Worm (Caenorhabditis elegans) whole organism, late embryonic: ENCODE data around the gene srt-63.
A peak's percentile ranks its signal among the peaks of the same experiment; 100 is the strongest.

Source experiments
- C38D4.7 ChIP-seq: fragments of 200-800 bp; sonication (Bioruptor generic); optimal IDR thresholded peaks from 2 replicates; lab custom pipeline; 2018; ENCODE audit warnings: mild to moderate bottlenecking, missing genetic modification characterization, moderate library complexity, missing compliant biosample characterization
- T23F11.4 ChIP-seq: fragments of 200-800 bp; sonication (Bioruptor generic); optimal IDR thresholded peaks from 2 replicates; lab custom pipeline; 2018; ENCODE audit warnings: mild to moderate bottlenecking, missing genetic modification characterization, missing compliant biosample characterization
- ama-1 ChIP-seq: fragments of 150-350 bp; optimal IDR thresholded peaks from 2 replicates; lab custom pipeline; 2014
- ceh-14 ChIP-seq: sonication (generic microtip); optimal IDR thresholded peaks from 2 replicates; lab custom pipeline; 2016; ENCODE audit warnings: missing genotype, missing genetic modification characterization, missing compliant biosample characterization
- ceh-18 ChIP-seq: sonication (generic microtip); optimal IDR thresholded peaks from 2 replicates; lab custom pipeline; 2016; ENCODE audit warnings: missing genetic modification characterization, missing compliant biosample characterization
- ceh-19 ChIP-seq: fragments of 200-800 bp; sonication (Bioruptor generic); optimal IDR thresholded peaks from 2 replicates; lab custom pipeline; 2018; ENCODE audit warnings: mild to moderate bottlenecking, missing genetic modification characterization, missing compliant biosample characterization
- ceh-22 ChIP-seq: sonication (generic microtip); optimal IDR thresholded peaks from 2 replicates; lab custom pipeline; 2017; ENCODE audit warnings: missing biosample characterization, missing genetic modification characterization
- ceh-24 ChIP-seq: sonication (generic microtip); optimal IDR thresholded peaks from 2 replicates; lab custom pipeline; 2016; ENCODE audit warnings: mild to moderate bottlenecking, missing genetic modification characterization, missing compliant biosample characterization
- ceh-31 ChIP-seq: sonication (generic microtip); optimal IDR thresholded peaks from 2 replicates; lab custom pipeline; 2016; ENCODE audit warnings: missing genetic modification characterization, missing compliant biosample characterization
- ceh-9 ChIP-seq: sonication (generic microtip); optimal IDR thresholded peaks from 2 replicates; lab custom pipeline; 2016; ENCODE audit warnings: mild to moderate bottlenecking, missing genetic modification characterization, inconsistent platforms, missing compliant biosample characterization
- dve-1 ChIP-seq: sonication (generic microtip); optimal IDR thresholded peaks from 2 replicates; lab custom pipeline; 2017; ENCODE audit warnings: antibody characterized with exemption, mild to moderate bottlenecking, missing genetic modification characterization, missing compliant biosample characterization
- elt-4 ChIP-seq: sonication (generic microtip); optimal IDR thresholded peaks from 2 replicates; lab custom pipeline; 2016; ENCODE audit warnings: missing genetic modification characterization, missing compliant biosample characterization
- ets-4 ChIP-seq: sonication (generic microtip); optimal IDR thresholded peaks from 2 replicates; lab custom pipeline; 2016; ENCODE audit warnings: missing genetic modification characterization, missing compliant biosample characterization
- fax-1 ChIP-seq: sonication (generic microtip); optimal IDR thresholded peaks from 2 replicates; lab custom pipeline; 2016; ENCODE audit warnings: missing genotype, missing genetic modification characterization, missing compliant biosample characterization
- fkh-10 ChIP-seq: fragments of 150-350 bp; optimal IDR thresholded peaks from 2 replicates; lab custom pipeline; 2014; ENCODE audit warnings: missing biosample characterization, missing genetic modification reagents, missing genetic modification characterization
- gmeb-2 ChIP-seq: sonication (generic microtip); optimal IDR thresholded peaks from 2 replicates; lab custom pipeline; 2016; ENCODE audit warnings: missing genetic modification characterization, inconsistent platforms, missing compliant biosample characterization
- hlh-30 ChIP-seq: sonication (generic microtip); optimal IDR thresholded peaks from 2 replicates; lab custom pipeline; 2017; ENCODE audit warnings: antibody characterized with exemption, missing genetic modification characterization, missing compliant biosample characterization; ENCODE audit not compliant: insufficient read depth
- hlh-8 ChIP-seq: sonication (generic microtip); optimal IDR thresholded peaks from 2 replicates; lab custom pipeline; 2016; ENCODE audit warnings: missing genotype, missing genetic modification characterization, missing compliant biosample characterization
- lim-6 ChIP-seq: sonication (generic microtip); optimal IDR thresholded peaks from 2 replicates; lab custom pipeline; 2016; ENCODE audit warnings: missing genetic modification characterization, missing compliant biosample characterization
- lin-11 ChIP-seq: fragments of 200-800 bp; sonication (Bioruptor generic); optimal IDR thresholded peaks from 2 replicates; lab custom pipeline; 2018; ENCODE audit warnings: mild to moderate bottlenecking, missing genetic modification characterization, missing compliant biosample characterization
- madf-2 ChIP-seq: sonication (generic microtip); optimal IDR thresholded peaks from 2 replicates; lab custom pipeline; 2017; ENCODE audit warnings: missing genetic modification characterization, missing compliant biosample characterization
- nhr-11 ChIP-seq: fragments of 150-350 bp; optimal IDR thresholded peaks from 2 replicates; lab custom pipeline; 2014; ENCODE audit warnings: missing biosample characterization, missing genetic modification characterization
- pag-3 ChIP-seq: sonication (generic microtip); optimal IDR thresholded peaks from 2 replicates; lab custom pipeline; 2016; ENCODE audit warnings: missing compliant biosample characterization, missing genetic modification characterization, borderline replicate concordance
- pat-9 ChIP-seq: fragments of 200-800 bp; sonication (Bioruptor generic); optimal IDR thresholded peaks from 2 replicates; lab custom pipeline; 2018; ENCODE audit warnings: mild to moderate bottlenecking, missing genetic modification characterization, moderate library complexity, missing compliant biosample characterization
- pax-1 ChIP-seq: fragments of 150-350 bp; optimal IDR thresholded peaks from 2 replicates; lab custom pipeline; 2014; ENCODE audit warnings: missing biosample characterization, missing genetic modification characterization
- pha-4 ChIP-seq: fragments of 150-350 bp; optimal IDR thresholded peaks from 2 replicates; lab custom pipeline; 2018; ENCODE audit warnings: missing biosample characterization, missing genetic modification reagents, missing genetic modification characterization
- pqm-1 ChIP-seq: sonication (generic microtip); optimal IDR thresholded peaks from 2 replicates; lab custom pipeline; 2016; ENCODE audit warnings: missing genetic modification characterization, missing compliant biosample characterization
- pros-1 ChIP-seq: fragments of 150-350 bp; optimal IDR thresholded peaks from 2 replicates; lab custom pipeline; 2014; ENCODE audit warnings: missing biosample characterization, missing genetic modification reagents, missing genetic modification characterization
- rnt-1 ChIP-seq: sonication (generic microtip); optimal IDR thresholded peaks from 2 replicates; lab custom pipeline; 2016; ENCODE audit warnings: missing genetic modification characterization, missing compliant biosample characterization
- sdc-2 ChIP-seq: sonication (generic microtip); optimal IDR thresholded peaks from 2 replicates; lab custom pipeline; 2016; ENCODE audit warnings: missing genotype, missing genetic modification characterization, missing compliant biosample characterization
- sox-4 ChIP-seq: sonication (generic microtip); optimal IDR thresholded peaks from 2 replicates; lab custom pipeline; 2017; ENCODE audit warnings: mild to moderate bottlenecking, missing genetic modification characterization, inconsistent platforms, missing compliant biosample characterization
- tbx-2 ChIP-seq: sonication (generic microtip); optimal IDR thresholded peaks from 2 replicates; lab custom pipeline; 2016; ENCODE audit warnings: missing genetic modification characterization, missing compliant biosample characterization
- ttx-3 ChIP-seq: sonication (generic microtip); optimal IDR thresholded peaks from 2 replicates; lab custom pipeline; 2016; ENCODE audit warnings: missing genetic modification reagents, missing genetic modification characterization, missing compliant biosample characterization
- zip-5 ChIP-seq: sonication (generic microtip); optimal IDR thresholded peaks from 2 replicates; lab custom pipeline; 2016; ENCODE audit warnings: missing genetic modification characterization, missing compliant biosample characterization

The srt-63 gene

DNA sequence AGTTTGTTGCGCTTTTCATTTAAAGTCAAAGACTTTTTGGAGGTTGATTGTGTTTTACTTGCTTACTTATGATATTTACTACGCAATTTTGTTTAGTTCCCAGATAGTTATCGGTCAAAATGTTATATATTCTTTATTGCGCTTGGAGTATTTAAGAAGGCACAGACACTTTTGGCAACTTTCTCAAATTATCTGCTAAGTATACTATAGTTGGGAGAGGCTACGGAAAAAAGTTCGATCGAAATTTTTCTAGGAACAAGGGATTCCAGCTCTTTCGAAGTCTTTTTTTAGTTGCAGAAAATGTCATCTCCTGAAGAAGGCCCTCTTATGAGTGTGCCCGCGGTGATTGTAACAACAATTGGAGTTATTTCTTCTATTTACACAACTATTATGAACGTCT is 4.1 kb upstream of the srt-63 start, which contains the start of gene srbc-5:
TSS of gene srbc-5 (plus strand) at position 301 of the 400 bp plus-strand sequence.
- TF ChIP-seq lin-11 (tag; lab: Kevin White, UChicago) (no peak), ama-1 (lab: Kevin White, UChicago) (no peak), ceh-9 (tag; lab: Kevin White, UChicago) (no peak), fkh-10 (no peak)

DNA sequence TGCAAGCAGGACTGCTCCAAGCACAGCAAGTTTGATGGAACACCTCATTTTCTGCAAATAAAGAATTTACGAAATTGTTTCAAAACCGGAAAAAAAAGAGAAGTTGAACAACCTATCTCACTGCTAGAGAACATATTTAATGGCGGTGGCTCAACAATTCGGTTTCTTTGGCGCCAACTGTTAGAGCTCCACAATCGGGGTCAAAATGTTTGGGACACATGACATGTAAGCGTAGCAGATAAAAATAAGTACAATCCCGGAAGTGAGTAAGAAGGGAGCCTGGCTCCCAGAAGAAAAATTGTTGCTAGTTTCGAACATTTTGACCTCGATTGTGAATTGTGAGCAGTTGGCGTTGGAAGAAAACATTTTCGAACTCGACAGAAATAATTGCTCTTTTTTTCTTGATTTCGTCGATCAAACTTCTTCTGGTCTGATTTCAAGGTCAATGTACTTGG is 3.2 kb upstream of the srt-63 start, which contains the start of gene T28A11.16:
TSS of gene T28A11.16 (minus strand) at position 51 of the 455 bp plus-strand sequence.
- TF ChIP-seq ceh-18 = no peak
- TF ChIP-seq gmeb-2 = no peak
- no peak for TF ChIP-seq T23F11.4 (GFP tag; lab: Kevin White, UChicago)
- no peak for TF ChIP-seq tbx-2 (tag; lab: Kevin White, UChicago)
- no peak for TF ChIP-seq pax-1 (tag; lab: Kevin White, UChicago)
- no peak for TF ChIP-seq ceh-22 (tag; lab: Kevin White, UChicago)
- no peak for TF ChIP-seq hlh-8
- TF ChIP-seq pag-3 (tag; lab: Kevin White, UChicago) = no peak
- TF ChIP-seq elt-4 (tag; lab: Kevin White, UChicago) = no peak
- TF ChIP-seq pros-1 (tag; lab: Kevin White, UChicago) = no peak

DNA sequence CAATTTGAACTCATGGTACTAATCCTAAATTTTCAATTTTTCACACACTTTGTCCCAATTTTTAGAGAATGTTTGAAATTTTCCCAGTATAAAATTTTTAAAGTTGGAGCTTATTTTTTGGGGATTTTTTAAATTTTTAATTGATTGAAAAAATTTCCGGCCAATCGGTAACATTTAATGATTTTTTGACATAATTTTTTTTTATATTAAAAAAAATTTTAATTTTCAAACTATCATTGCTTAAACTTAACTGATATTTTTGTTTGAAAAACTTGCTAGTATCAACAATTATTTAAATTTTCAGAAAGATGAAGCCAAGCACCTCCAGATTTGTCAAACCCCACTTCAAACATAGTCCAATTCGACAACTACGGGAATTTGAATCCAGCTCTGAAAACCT is 1.3 kb upstream of the srt-63 start, which contains the start of gene T28A11.22:
TSS of gene T28A11.22 (plus strand) at position 301 of the 400 bp plus-strand sequence.
- TF ChIP-seq fax-1 = no peak
- no peak for TF ChIP-seq C38D4.7 (GFP tag; lab: Kevin White, UChicago)
- no peak for TF ChIP-seq zip-5 (tag; lab: Kevin White, UChicago)
- TF ChIP-seq ceh-14 (tag; lab: Kevin White, UChicago) = no peak
- no peak for TF ChIP-seq sox-4 (tag; lab: Kevin White, UChicago)
- TF ChIP-seq lim-6 (tag; lab: Kevin White, UChicago) = no peak
- no peak for TF ChIP-seq ama-1 (lab: Kevin White, UChicago)
- TF ChIP-seq, all 69 proteins: peak for 0

DNA sequence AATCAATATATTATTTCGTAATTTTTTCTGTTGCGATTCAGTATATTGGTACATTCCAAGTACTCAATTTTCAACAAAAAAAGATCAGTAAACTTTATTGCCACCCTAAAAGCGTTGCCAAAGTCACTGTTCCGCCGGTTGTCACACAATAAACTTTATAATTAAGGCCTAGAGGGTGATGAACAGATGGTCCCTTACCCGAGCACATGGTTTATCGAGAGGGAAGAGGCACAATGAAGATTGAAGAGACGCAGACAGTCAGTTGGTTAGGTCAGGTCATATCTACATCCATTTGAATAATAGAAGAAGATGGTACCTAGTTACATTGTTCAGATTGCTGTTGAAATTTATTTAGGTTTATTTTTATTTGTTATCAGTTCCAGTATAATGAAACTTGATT is 858 bp upstream of the srt-63 start:
- TF ChIP-seq ttx-3 (tag; lab: Kevin White, UChicago) (no peak), pqm-1 (tag; lab: Kevin White, UChicago) (no peak), ceh-14 (tag; lab: Kevin White, UChicago) (no peak), rnt-1 (tag; lab: Kevin White, UChicago) (no peak), hlh-30 (peak; percentile 37), dve-1 (no peak), elt-4 (tag; lab: Kevin White, UChicago) (no peak), ets-4 (tag; lab: Kevin White, UChicago) (no peak), ceh-19 (GFP tag; lab: Kevin White, UChicago) (no peak), madf-2 (no peak), nhr-11 (tag; lab: Kevin White, UChicago) (no peak), T23F11.4 (GFP tag; lab: Kevin White, UChicago) (no peak), ceh-31 (tag; lab: Kevin White, UChicago) (no peak), hlh-8 (peak; percentile 30), ceh-24 (tag; lab: Kevin White, UChicago) (no peak)

DNA sequence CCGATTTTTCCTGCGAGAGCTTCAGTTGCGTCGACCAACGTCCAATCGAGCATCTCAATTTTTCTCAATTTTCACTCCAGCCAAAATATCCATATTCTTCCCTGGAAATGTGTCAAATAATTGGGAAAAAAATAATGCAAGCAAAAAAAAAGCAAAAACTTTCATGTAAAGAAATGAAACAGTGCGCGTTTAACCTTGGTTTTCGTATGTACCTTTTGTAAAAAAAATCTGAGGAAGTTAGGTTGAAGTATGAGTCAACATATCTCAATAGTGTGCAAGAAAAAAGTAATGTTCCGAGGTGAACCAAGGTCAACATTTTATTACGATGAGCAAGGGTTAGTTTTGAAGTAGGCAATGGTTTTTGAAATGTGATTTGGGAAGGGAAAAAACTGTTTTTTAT is 5.8 kb downstream of the srt-63 start, which contains the start of gene T28A11.13:
TSS of gene T28A11.13 (minus strand) at position 101 of the 400 bp plus-strand sequence.
- no peak for TF ChIP-seq pha-4 (tag; lab: Kevin White, UChicago)
- TF ChIP-seq pat-9 = no peak
- TF ChIP-seq ceh-31 (tag; lab: Kevin White, UChicago) = no peak
- no peak for TF ChIP-seq sdc-2 (tag; lab: Kevin White, UChicago)
- TF ChIP-seq, all 69 proteins: peak for 0
